Fruit fly (Drosophila melanogaster) whole organism, embryonic: Measurements from ENCODE around the gene Cdc45.

Experiments
- Abd-B ChIP-seq: fragments of 200-800 bp; sonication (Bioruptor generic); optimal IDR thresholded peaks from 2 replicates; lab custom pipeline; 2018; ENCODE audit warnings: missing biosample characterization, mild to moderate bottlenecking, missing genetic modification characterization, moderate library complexity
- Atf6 ChIP-seq: fragments of 200-800 bp; sonication (Bioruptor generic); IDR thresholded peaks from 2 replicates; pipeline ENCODE4 v1.3.6; 2022; ENCODE audit warnings: missing biosample characterization, missing genetic modification characterization
- BEAF-32 ChIP-seq: fragments of 200-800 bp; sonication (Bioruptor generic); optimal IDR thresholded peaks from 3 replicates; lab custom pipeline; 2017; ENCODE audit warnings: missing biosample characterization, missing genetic modification characterization, mild to moderate bottlenecking, moderate library complexity, missing genetic modification reagents
- CG11456 ChIP-seq: fragments of 200-800 bp; sonication (Bioruptor generic); IDR thresholded peaks from 3 replicates; pipeline ENCODE4 v1.3.6; 2022; ENCODE audit warnings: missing biosample characterization, missing genetic modification characterization
- CG11696 ChIP-seq: fragments of 200-800 bp; sonication (Bioruptor generic); IDR thresholded peaks from 2 replicates; pipeline ENCODE4 v1.3.6; 2022; ENCODE audit warnings: missing biosample characterization, missing genetic modification characterization
- CG14965 ChIP-seq: fragments of 200-800 bp; sonication (Bioruptor generic); optimal IDR thresholded peaks from 2 replicates; lab custom pipeline; 2016; ENCODE audit warnings: missing biosample characterization, missing genetic modification characterization, borderline replicate concordance
- CG16815 ChIP-seq: fragments of 200-800 bp; sonication (Bioruptor generic); optimal IDR thresholded peaks from 3 replicates; lab custom pipeline; 2017; ENCODE audit warnings: missing biosample characterization, mild to moderate bottlenecking, missing genetic modification characterization
- CG17359 ChIP-seq: fragments of 200-800 bp; sonication (Bioruptor generic); optimal IDR thresholded peaks from 3 replicates; lab custom pipeline; 2018; ENCODE audit warnings: missing biosample characterization, mild to moderate bottlenecking, missing genetic modification characterization, moderate library complexity
- CG17802 ChIP-seq: fragments of 200-800 bp; sonication (Bioruptor generic); optimal IDR thresholded peaks from 2 replicates; lab custom pipeline; 2018; ENCODE audit warnings: missing biosample characterization, mild to moderate bottlenecking, missing genetic modification characterization, moderate library complexity
- CG2120 ChIP-seq: fragments of 200-800 bp; sonication (Bioruptor generic); optimal IDR thresholded peaks from 3 replicates; lab custom pipeline; 2016; ENCODE audit warnings: missing biosample characterization, missing genetic modification characterization
- CG30403 ChIP-seq: fragments of 200-800 bp; sonication (Bioruptor generic); optimal IDR thresholded peaks from 3 replicates; lab custom pipeline; 2016; ENCODE audit warnings: missing biosample characterization, missing genetic modification characterization
- CG30431 ChIP-seq: fragments of 200-800 bp; sonication (Bioruptor generic); optimal IDR thresholded peaks from 2 replicates; lab custom pipeline; 2017; ENCODE audit warnings: missing biosample characterization, missing genetic modification characterization
- CG31224 ChIP-seq: fragments of 200-800 bp; sonication (Bioruptor generic); IDR thresholded peaks from 2 replicates; pipeline ENCODE4 v1.3.6; 2022; ENCODE audit warnings: missing biosample characterization, missing genetic modification characterization
- CG32767 ChIP-seq: fragments of 200-800 bp; sonication (Bioruptor generic); IDR thresholded peaks from 2 replicates; pipeline ENCODE4 v1.3.6; 2022; ENCODE audit warnings: missing biosample characterization, missing genetic modification characterization
- CG32772 ChIP-seq: fragments of 200-800 bp; sonication (Bioruptor generic); IDR thresholded peaks from 2 replicates; pipeline ENCODE4 v1.3.6; 2022; ENCODE audit warnings: missing biosample characterization, missing genetic modification characterization
- CG4854 ChIP-seq: fragments of 200-800 bp; sonication (Bioruptor generic); optimal IDR thresholded peaks from 2 replicates; lab custom pipeline; 2016; ENCODE audit warnings: missing biosample characterization, missing genetic modification characterization, inconsistent platforms
- CG6175 ChIP-seq: fragments of 200-800 bp; sonication (Bioruptor generic); IDR thresholded peaks from 3 replicates; pipeline ENCODE4 v1.3.6; 2022; ENCODE audit warnings: missing biosample characterization, missing genetic modification characterization
- CG6854 ChIP-seq: fragments of 200-800 bp; sonication (Bioruptor generic); optimal IDR thresholded peaks from 3 replicates; lab custom pipeline; 2017; ENCODE audit warnings: missing biosample characterization, mild to moderate bottlenecking, missing genetic modification characterization
- CG7745 ChIP-seq: fragments of 200-800 bp; sonication (Bioruptor generic); optimal IDR thresholded peaks from 2 replicates; lab custom pipeline; 2018; ENCODE audit warnings: missing biosample characterization, mild to moderate bottlenecking, missing genetic modification characterization, moderate library complexity
- CG7928 ChIP-seq: fragments of 200-800 bp; sonication (Bioruptor generic); optimal IDR thresholded peaks from 2 replicates; lab custom pipeline; 2017; ENCODE audit warnings: missing biosample characterization, mild to moderate bottlenecking, missing genetic modification characterization
- CG9932 ChIP-seq: fragments of 200-800 bp; sonication (Bioruptor generic); IDR thresholded peaks from 2 replicates; pipeline ENCODE4 v1.3.6; 2022; ENCODE audit warnings: missing biosample characterization, missing genetic modification characterization
- Dek ChIP-seq: fragments of 200-800 bp; sonication (Bioruptor generic); optimal IDR thresholded peaks from 3 replicates; lab custom pipeline; 2019; ENCODE audit warnings: missing biosample characterization, mild to moderate bottlenecking, missing genetic modification characterization, moderate library complexity
- Fer1 ChIP-seq: fragments of 200-800 bp; sonication (Bioruptor generic); optimal IDR thresholded peaks from 2 replicates; lab custom pipeline; 2017; ENCODE audit warnings: missing biosample characterization, mild to moderate bottlenecking, missing genetic modification characterization
- Fer3 ChIP-seq: fragments of 200-800 bp; sonication (Bioruptor generic); optimal IDR thresholded peaks from 2 replicates; lab custom pipeline; 2018; ENCODE audit warnings: missing biosample characterization, mild to moderate bottlenecking, missing genetic modification characterization, moderate library complexity
- Hey ChIP-seq: fragments of 200-800 bp; sonication (Bioruptor generic); optimal IDR thresholded peaks from 3 replicates; lab custom pipeline; 2018; ENCODE audit warnings: missing biosample characterization, mild to moderate bottlenecking, missing genetic modification characterization
- Meics ChIP-seq: fragments of 200-800 bp; sonication (Bioruptor generic); optimal IDR thresholded peaks from 2 replicates; lab custom pipeline; 2017; ENCODE audit warnings: missing biosample characterization, mild to moderate bottlenecking, missing genetic modification characterization
- Mes4 ChIP-seq: fragments of 200-800 bp; sonication (Bioruptor generic); optimal IDR thresholded peaks from 2 replicates; lab custom pipeline; 2016; ENCODE audit warnings: missing biosample characterization, missing genetic modification characterization
- Nf-YC ChIP-seq: fragments of 200-800 bp; optimal IDR thresholded peaks from 3 replicates; lab custom pipeline; 2019; ENCODE audit warnings: missing biosample characterization, mild to moderate bottlenecking, missing genetic modification characterization, moderate library complexity
- NfI ChIP-seq: fragments of 200-800 bp; sonication (Bioruptor generic); optimal IDR thresholded peaks from 3 replicates; lab custom pipeline; 2018; ENCODE audit warnings: missing biosample characterization, mild to moderate bottlenecking, missing genetic modification characterization, moderate library complexity
- Scr ChIP-seq: fragments of 200-800 bp; sonication (Bioruptor generic); IDR thresholded peaks from 2 replicates; pipeline ENCODE4 v1.3.6; 2022; ENCODE audit warnings: missing biosample characterization, missing genetic modification characterization; ENCODE audit not compliant: partially characterized antibody
- Xrp1 ChIP-seq: fragments of 200-800 bp; sonication (Bioruptor generic); IDR thresholded peaks from 2 replicates; pipeline ENCODE4 v1.3.6; 2022; ENCODE audit warnings: missing biosample characterization, missing genetic modification characterization
- al ChIP-seq: fragments of 200-800 bp; sonication (Bioruptor generic); IDR thresholded peaks from 2 replicates; pipeline ENCODE4 v1.3.6; 2022; ENCODE audit warnings: missing biosample characterization, missing genetic modification characterization
- bowl ChIP-seq: fragments of 200-800 bp; sonication (Bioruptor generic); IDR thresholded peaks from 2 replicates; pipeline ENCODE4 v1.3.6; 2022; ENCODE audit warnings: missing biosample characterization, missing genetic modification characterization
- caup ChIP-seq: fragments of 200-800 bp; sonication (Bioruptor generic); optimal IDR thresholded peaks from 3 replicates; lab custom pipeline; 2017; ENCODE audit warnings: missing biosample characterization, mild to moderate bottlenecking, missing genetic modification characterization, moderate library complexity; ENCODE audit not compliant: severe bottlenecking
- crc ChIP-seq: fragments of 200-800 bp; sonication (Bioruptor generic); optimal IDR thresholded peaks from 2 replicates; lab custom pipeline; 2016; ENCODE audit warnings: missing biosample characterization, missing genetic modification characterization
- danr ChIP-seq: fragments of 200-800 bp; sonication (Bioruptor generic); IDR thresholded peaks from 2 replicates; pipeline ENCODE4 v1.3.6; 2022; ENCODE audit warnings: missing biosample characterization, missing genetic modification characterization
- dmrt99B ChIP-seq: fragments of 200-800 bp; sonication (Bioruptor generic); optimal IDR thresholded peaks from 2 replicates; lab custom pipeline; 2018; ENCODE audit warnings: missing biosample characterization, mild to moderate bottlenecking, missing genetic modification characterization, moderate library complexity
- gcm2 ChIP-seq: fragments of 200-800 bp; sonication (Bioruptor generic); optimal IDR thresholded peaks from 2 replicates; lab custom pipeline; 2016; ENCODE audit warnings: missing biosample characterization, missing genetic modification characterization
- gfzf ChIP-seq: fragments of 200-800 bp; sonication (Bioruptor generic); optimal IDR thresholded peaks from 2 replicates; lab custom pipeline; 2016; ENCODE audit warnings: missing biosample characterization, mild to moderate bottlenecking, missing genetic modification characterization, moderate library complexity
- gt ChIP-seq: fragments of 200-800 bp; sonication (Bioruptor generic); IDR thresholded peaks from 2 replicates; pipeline ENCODE4 v1.3.6; 2022; ENCODE audit warnings: missing biosample characterization, missing genetic modification characterization
- insv ChIP-seq, 2 experiments: fragments of 200-800 bp; sonication (Bioruptor generic); optimal IDR thresholded peaks; 3 replicates each; lab custom pipeline; 2016 to 2018; ENCODE audit warnings: missing biosample characterization in 2 of 2, missing genetic modification characterization in 2 of 2
- knrl ChIP-seq: fragments of 200-800 bp; sonication (Bioruptor generic); IDR thresholded peaks from 3 replicates; pipeline ENCODE4 v1.3.6; 2022; ENCODE audit warnings: missing biosample characterization, missing genetic modification characterization; ENCODE audit not compliant: partially characterized antibody
- lbe ChIP-seq: fragments of 200-800 bp; sonication (Bioruptor generic); optimal IDR thresholded peaks from 2 replicates; lab custom pipeline; 2016; ENCODE audit warnings: missing biosample characterization, mild to moderate bottlenecking, missing genetic modification characterization
- nerfin-2 ChIP-seq: fragments of 200-800 bp; sonication (Bioruptor generic); IDR thresholded peaks from 2 replicates; pipeline ENCODE4 v1.3.6; 2022; ENCODE audit warnings: missing biosample characterization, missing genetic modification characterization; ENCODE audit not compliant: partially characterized antibody
- p53 ChIP-seq: fragments of 200-800 bp; sonication (Bioruptor generic); optimal IDR thresholded peaks from 2 replicates; lab custom pipeline; 2016; ENCODE audit warnings: missing biosample characterization, missing genetic modification characterization
- row ChIP-seq: fragments of 200-800 bp; sonication (Bioruptor generic); IDR thresholded peaks from 3 replicates; pipeline ENCODE4 v1.3.6; 2022; ENCODE audit warnings: missing biosample characterization, missing genetic modification characterization
- sima ChIP-seq: fragments of 200-800 bp; sonication (Bioruptor generic); optimal IDR thresholded peaks from 2 replicates; lab custom pipeline; 2016; ENCODE audit warnings: missing biosample characterization, missing genetic modification characterization
- slbo ChIP-seq: fragments of 200-800 bp; sonication (Bioruptor generic); IDR thresholded peaks from 2 replicates; pipeline ENCODE4 v1.3.6; 2022; ENCODE audit warnings: missing biosample characterization, missing genetic modification characterization
- tgo ChIP-seq: fragments of 200-800 bp; sonication (Bioruptor generic); IDR thresholded peaks from 3 replicates; pipeline ENCODE4 v1.3.6; 2022; ENCODE audit warnings: missing biosample characterization, missing genetic modification characterization
- tio ChIP-seq: fragments of 200-800 bp; sonication (Bioruptor generic); optimal IDR thresholded peaks from 2 replicates; lab custom pipeline; 2017; ENCODE audit warnings: missing biosample characterization, missing genetic modification characterization, inconsistent platforms
- zen2 ChIP-seq: fragments of 200-800 bp; sonication (Bioruptor generic); IDR thresholded peaks from 3 replicates; pipeline ENCODE4 v1.3.6; 2022; ENCODE audit warnings: missing biosample characterization, missing genetic modification characterization; ENCODE audit not compliant: partially characterized antibody

Cdc45 gene

DNA sequence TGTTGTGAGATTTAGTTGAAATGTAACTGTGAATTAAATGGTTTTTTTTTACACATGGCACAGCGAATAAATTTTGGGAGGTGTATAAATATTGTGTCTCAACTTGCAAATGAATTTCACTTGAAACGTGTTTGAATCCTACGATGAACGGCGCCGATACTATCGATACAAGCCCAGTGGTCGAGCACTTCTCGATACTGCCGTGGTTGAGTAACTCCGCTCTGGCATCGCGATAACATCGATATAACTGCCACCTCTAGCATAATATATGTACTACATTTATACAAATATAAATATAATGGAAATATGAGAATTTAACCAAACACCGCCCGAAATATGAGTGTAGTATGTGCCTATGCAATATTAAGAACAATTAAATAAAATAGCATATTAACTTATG lies 2.7 kb upstream of the Cdc45 start (continued):
- TF ChIP-seq caup (GFP tag; lab: Kevin White, UChicago) (no peak), nerfin-2 (GFP tag; lab: Robert Waterston, UW) (peak; percentile 97), CG30431 (GFP tag; lab: Kevin White, UChicago) (no peak), Nf-YC (no peak), crc (GFP tag; lab: Kevin White, UChicago) (no peak), Mes4 (GFP tag; lab: Kevin White, UChicago) (no peak), Hey (no peak), CG11456 (GFP tag; lab: Robert Waterston, UW) (peak; percentile 63; the same call in 2 of the 3 replicates), gcm2 (GFP tag; lab: Kevin White, UChicago) (no peak), Meics (no peak), zen2 (GFP tag; lab: Robert Waterston, UW) (peak; percentile 99), al (GFP tag; lab: Robert Waterston, UW) (0 out of 2 replicates have a peak, but pooled peaks have one; percentile 31), CG7745 (no peak), CG7928 (no peak), bowl (GFP tag; lab: Robert Waterston, UW) (no peak), BEAF-32 (peak; percentile 96), CG17802 (no peak), Dek (no peak), CG30403 (GFP tag; lab: Kevin White, UChicago) (peak; percentile 4), Scr (GFP tag; lab: Robert Waterston, UW) (peak; percentile 96), p53 (GFP tag; lab: Kevin White, UChicago) (no peak), gt (no peak), CG9932 (GFP tag; lab: Robert Waterston, UW) (peak; percentile 87), sima (GFP tag; lab: Kevin White, UChicago) (no peak), CG32772 (GFP tag; lab: Robert Waterston, UW) (0 out of 2 replicates have a peak, but pooled peaks have one; percentile 31), Abd-B (GFP tag; lab: Kevin White, UChicago) (no peak), dmrt99B (no peak), CG2120 (GFP tag; lab: Kevin White, UChicago) (peak; percentile 21), insv (GFP tag; optimal IDR thresholded peaks at IDR 0.05; lab: Kevin White, UChicago) (no peak), CG32767 (0 out of 2 replicates have a peak, but pooled peaks have one; percentile 28), Xrp1 (GFP tag; lab: Robert Waterston, UW) (no peak), CG4854 (GFP tag; lab: Kevin White, UChicago) (no peak), CG11696 (no peak), CG16815 (GFP tag; lab: Kevin White, UChicago) (no peak), tgo (GFP tag; lab: Robert Waterston, UW) (peak; percentile 19; the same call in 1 of the 3 replicates), CG31224 (no peak), knrl (GFP tag; lab: Robert Waterston, UW) (peak; percentile 98), tio (no peak), row (GFP tag; lab: Robert Waterston, UW) (peak; percentile 72), Atf6 (GFP tag; lab: Robert Waterston, UW) (no peak), danr (GFP tag; lab: Robert Waterston, UW) (no peak), CG6175 (GFP tag; lab: Robert Waterston, UW) (no peak), lbe (GFP tag; lab: Kevin White, UChicago) (peak; percentile 13), CG17359 (no peak), slbo (GFP tag; lab: Robert Waterston, UW) (peak; percentile 72), Fer1 (GFP tag; lab: Kevin White, UChicago) (no peak), NfI (GFP tag; lab: Kevin White, UChicago) (no peak), Fer3 (tag; lab: Kevin White, UChicago) (no peak), CG6854 (GFP tag; lab: Kevin White, UChicago) (no peak), CG14965 (GFP tag; lab: Kevin White, UChicago) (no peak), gfzf (GFP tag; lab: Kevin White, UChicago) (peak; percentile 42)
